Worm (Caenorhabditis elegans) whole organism, mixed stage, embryonic: ENCODE data around the gene srd-33.

Source experiments
- lsy-2 ChIP-seq: fragments of 150-350 bp; optimal IDR thresholded peaks from 2 replicates; lab custom pipeline; 2014; ENCODE audit warnings: missing biosample characterization, missing genetic modification characterization
- nhr-237 ChIP-seq: fragments of 150-350 bp; optimal IDR thresholded peaks from 2 replicates; lab custom pipeline; 2014; ENCODE audit warnings: missing biosample characterization, missing genetic modification characterization
- pha-4 ChIP-seq: fragments of 150-350 bp; optimal IDR thresholded peaks from 2 replicates; lab custom pipeline; 2018; ENCODE audit warnings: missing biosample characterization, missing genetic modification reagents, missing genetic modification characterization
- zip-8 ChIP-seq: fragments of 150-350 bp; optimal IDR thresholded peaks from 2 replicates; lab custom pipeline; 2014; ENCODE audit warnings: missing biosample characterization, missing genetic modification characterization

- TF ChIP-seq nhr-237 (no peak), pha-4 (no peak), lsy-2 (tag; lab: Kevin White, UChicago) (no peak), zip-8 (tag; lab: Kevin White, UChicago) (no peak)
These were observed 37.8 kb upstream of the srd-33 start, which contains the start of gene C37H5.14 for ce11 chrV:4834277-4834676.
